Fruit fly (Drosophila melanogaster) whole organism, wandering third instar larva: ENCODE measurements around the gene Ir7f.
A peak's percentile ranks its signal among the peaks of the same experiment; 100 is the strongest.

Experiments
- Abd-B ChIP-seq: fragments of >200 bp; optimal IDR thresholded peaks from 2 replicates; lab custom pipeline; 2017; ENCODE audit warnings: missing biosample characterization, missing genetic modification characterization
- CG32264 ChIP-seq: fragments of 200-800 bp; sonication (Bioruptor generic); optimal IDR thresholded peaks from 2 replicates; lab custom pipeline; 2016; ENCODE audit warnings: missing biosample characterization, missing genetic modification characterization
- CG9705 ChIP-seq: fragments of 200-800 bp; sonication (Bioruptor generic); optimal IDR thresholded peaks from 2 replicates; lab custom pipeline; 2018; ENCODE audit warnings: missing biosample characterization, mild to moderate bottlenecking, missing genetic modification characterization
- CrebA ChIP-seq: fragments of 200-800 bp; sonication (Bioruptor generic); optimal IDR thresholded peaks from 2 replicates; lab custom pipeline; 2016; ENCODE audit warnings: missing biosample characterization, mild to moderate bottlenecking, missing genetic modification characterization, borderline replicate concordance
- Dfd ChIP-seq: fragments of >200 bp; optimal IDR thresholded peaks from 2 replicates; lab custom pipeline; 2017; ENCODE audit warnings: missing biosample characterization, missing genetic modification characterization
- Dif ChIP-seq: fragments of 200-275, 200-300 bp; sonication (Bioruptor generic); optimal IDR thresholded peaks from 2 replicates; lab custom pipeline; 2018; ENCODE audit warnings: missing biosample characterization, missing genetic modification characterization; ENCODE audit not compliant: partially characterized antibody
- GATAd ChIP-seq: sonication (Bioruptor generic); optimal IDR thresholded peaks from 2 replicates; lab custom pipeline; 2016; ENCODE audit warnings: missing biosample characterization, missing genetic modification characterization
- HLH106 ChIP-seq: fragments of 200-800 bp; optimal IDR thresholded peaks from 3 replicates; lab custom pipeline; 2019; ENCODE audit warnings: missing biosample characterization, mild to moderate bottlenecking, missing genetic modification characterization, moderate library complexity
- Hnf4 ChIP-seq: fragments of 200-800 bp; sonication (Bioruptor generic); optimal IDR thresholded peaks from 2 replicates; lab custom pipeline; 2016; ENCODE audit warnings: missing biosample characterization, mild to moderate bottlenecking, missing genetic modification characterization
- Hr78 ChIP-seq: fragments of >200 bp; optimal IDR thresholded peaks from 2 replicates; lab custom pipeline; 2017; ENCODE audit warnings: missing biosample characterization, missing genetic modification characterization
- Hr83 ChIP-seq: fragments of 200-300 bp; sonication (Bioruptor generic); optimal IDR thresholded peaks from 2 replicates; lab custom pipeline; 2016; ENCODE audit warnings: missing biosample characterization, mild to moderate bottlenecking, missing genetic modification characterization, moderate library complexity; ENCODE audit not compliant: poor library complexity, severe bottlenecking
- Jra ChIP-seq: sonication (Bioruptor generic); optimal IDR thresholded peaks from 2 replicates; lab custom pipeline; 2016; ENCODE audit warnings: missing biosample characterization, missing genetic modification characterization
- Mio ChIP-seq: sonication (Bioruptor generic); optimal IDR thresholded peaks from 2 replicates; lab custom pipeline; 2016; ENCODE audit warnings: missing biosample characterization, missing genetic modification characterization
- Myc ChIP-seq: fragments of >200 bp; optimal IDR thresholded peaks from 2 replicates; lab custom pipeline; 2017
- N ChIP-seq: fragments of >200 bp; optimal IDR thresholded peaks from 2 replicates; lab custom pipeline; 2018; ENCODE audit warnings: missing biosample characterization, missing external identifiers, missing genetic modification characterization
- OdsH ChIP-seq: fragments of 200-800 bp; sonication (Bioruptor generic); optimal IDR thresholded peaks from 2 replicates; lab custom pipeline; 2016; ENCODE audit warnings: missing biosample characterization, mild to moderate bottlenecking, missing genetic modification characterization
- Rel ChIP-seq, 2 experiments: fragments of 200-800 bp; sonication (Bioruptor generic) in 1 of 2; optimal IDR thresholded peaks; 2 replicates in 1 of 2; 3 replicates in 1 of 2; lab custom pipeline; 2016 to 2019; ENCODE audit warnings: mild to moderate bottlenecking in 2 of 2, missing biosample characterization in 2 of 2, missing genetic modification characterization in 2 of 2, moderate library complexity in 1 of 2
- Sp1 ChIP-seq: fragments of 200-800 bp; sonication (Bioruptor generic); optimal IDR thresholded peaks from 3 replicates; lab custom pipeline; 2019; ENCODE audit warnings: missing biosample characterization, mild to moderate bottlenecking, missing genetic modification characterization, moderate library complexity
- Vsx2 ChIP-seq: fragments of 200-300, 225-300 bp; sonication (Bioruptor generic); optimal IDR thresholded peaks from 2 replicates; lab custom pipeline; 2018; ENCODE audit warnings: missing biosample characterization, missing genetic modification characterization; ENCODE audit not compliant: partially characterized antibody
- br ChIP-seq: fragments of 200-800 bp; sonication (Bioruptor generic); optimal IDR thresholded peaks from 2 replicates; lab custom pipeline; 2016; ENCODE audit warnings: missing biosample characterization, missing genetic modification characterization
- brk ChIP-seq: fragments of 200-800 bp; sonication (Bioruptor generic); optimal IDR thresholded peaks from 2 replicates; lab custom pipeline; 2016; ENCODE audit warnings: missing biosample characterization, mild to moderate bottlenecking, missing genetic modification characterization
- dl ChIP-seq, 2 experiments: fragments of 175-275, 200-275 bp in 1 of 2; fragments of 200-275 bp in 1 of 2; sonication (Bioruptor generic); optimal IDR thresholded peaks; lab custom pipeline; 2018; ENCODE audit warnings: mild to moderate bottlenecking in 2 of 2, missing biosample characterization in 2 of 2, missing genetic modification characterization in 2 of 2, moderate library complexity in 2 of 2; ENCODE audit not compliant: partially characterized antibody in 2 of 2, insufficient read depth in 1 of 2
- dmrt93B ChIP-seq: fragments of 200-800 bp; sonication (Bioruptor generic); optimal IDR thresholded peaks from 2 replicates; lab custom pipeline; 2018; ENCODE audit warnings: missing biosample characterization, mild to moderate bottlenecking, missing genetic modification characterization
- dsf ChIP-seq: sonication (Bioruptor generic); optimal IDR thresholded peaks from 2 replicates; lab custom pipeline; 2016; ENCODE audit warnings: missing biosample characterization, missing genetic modification characterization, borderline replicate concordance
- ey ChIP-seq: fragments of 200-800 bp; sonication (Bioruptor generic); optimal IDR thresholded peaks from 2 replicates; lab custom pipeline; 2016; ENCODE audit warnings: missing biosample characterization, missing genetic modification characterization
- foxo ChIP-seq, 2 experiments: fragments of 200-800 bp; sonication (Bioruptor generic); optimal IDR thresholded peaks; 2 replicates in 1 of 2; 3 replicates in 1 of 2; lab custom pipeline; 2016 to 2017; ENCODE audit warnings: missing biosample characterization in 2 of 2, missing genetic modification characterization in 2 of 2
- fru ChIP-seq: fragments of 200-800 bp; sonication (Bioruptor generic); optimal IDR thresholded peaks from 3 replicates; lab custom pipeline; 2016; ENCODE audit warnings: missing biosample characterization, mild to moderate bottlenecking, missing genetic modification characterization
- h ChIP-seq: fragments of 200-800 bp; sonication (Bioruptor generic); optimal IDR thresholded peaks from 3 replicates; lab custom pipeline; 2016; ENCODE audit warnings: missing biosample characterization, mild to moderate bottlenecking, missing genetic modification characterization
- jim ChIP-seq: fragments of 175-275, 200-325 bp; sonication (Bioruptor generic); optimal IDR thresholded peaks from 2 replicates; lab custom pipeline; 2016; ENCODE audit warnings: missing biosample characterization, mild to moderate bottlenecking, missing genetic modification characterization
- lola ChIP-seq: fragments of >200 bp; optimal IDR thresholded peaks from 2 replicates; lab custom pipeline; 2017; ENCODE audit warnings: missing biosample characterization, missing genetic modification characterization
- pan ChIP-seq: fragments of >200 bp; optimal IDR thresholded peaks from 2 replicates; lab custom pipeline; 2017
- psq ChIP-seq: fragments of 200-800 bp; sonication (Bioruptor generic); optimal IDR thresholded peaks from 3 replicates; lab custom pipeline; 2017; ENCODE audit warnings: missing biosample characterization, mild to moderate bottlenecking, missing genetic modification characterization, moderate library complexity
- rgr ChIP-seq: fragments of 200-800 bp; sonication (Bioruptor generic); optimal IDR thresholded peaks from 3 replicates; lab custom pipeline; 2016; ENCODE audit warnings: missing biosample characterization, mild to moderate bottlenecking, missing genetic modification characterization
- sage ChIP-seq: fragments of 200-800 bp; sonication (Bioruptor generic); optimal IDR thresholded peaks from 2 replicates; lab custom pipeline; 2016; ENCODE audit warnings: missing biosample characterization, mild to moderate bottlenecking, missing genetic modification characterization
- sv ChIP-seq: fragments of 200-800 bp; sonication (Bioruptor generic); optimal IDR thresholded peaks from 3 replicates; lab custom pipeline; 2016; ENCODE audit warnings: missing biosample characterization, missing genetic modification characterization
- tai ChIP-seq: sonication (Bioruptor generic); optimal IDR thresholded peaks from 2 replicates; lab custom pipeline; 2016; ENCODE audit warnings: missing biosample characterization, missing genetic modification characterization
- usp ChIP-seq: fragments of >200 bp; optimal IDR thresholded peaks from 2 replicates; lab custom pipeline; 2017; ENCODE audit warnings: missing biosample characterization, missing genetic modification characterization
- woc ChIP-seq: sonication (Bioruptor generic); optimal IDR thresholded peaks from 2 replicates; lab custom pipeline; 2016; ENCODE audit warnings: missing biosample characterization, mild to moderate bottlenecking, missing genetic modification characterization

Gene Ir7f

dm6 chrX:7891596-7892538 lies 8.0 kb upstream of the Ir7f start, which contains the start of gene Nek2:
Gene Nek2 (minus strand): TSS chrX:7891646.
- TF ChIP-seq br (no peak), jim (GFP tag; lab: Kevin White, UChicago) (no peak), N (GFP tag; lab: Kevin White, UChicago) (no peak), Dif (GFP tag; lab: Kevin White, UChicago) (no peak), Hr78 (GFP tag; lab: Kevin White, UChicago) (no peak), fru (GFP tag; lab: Kevin White, UChicago) (peak; percentile 15), sage (GFP tag; lab: Kevin White, UChicago) (no peak), Mio (GFP tag; lab: Kevin White, UChicago) (no peak), dl (GFP tag; optimal IDR thresholded peaks at IDR 0.05; lab: Kevin White, UChicago; ENCODE audit: insufficient read depth in 1 of 2, partially characterized antibody in 2 of 2) (peak; percentile 13 to 46), dmrt93B (GFP tag; lab: Kevin White, UChicago) (no peak), woc (peak; percentile 75), h (GFP tag; lab: Kevin White, UChicago) (peak; percentile 24), Myc (peak; percentile 76), Vsx2 (no peak), Jra (GFP tag; lab: Kevin White, UChicago) (no peak), dsf (GFP tag; lab: Kevin White, UChicago) (no peak), brk (GFP tag; lab: Kevin White, UChicago) (no peak), OdsH (peak; percentile 42), Hnf4 (no peak), lola (GFP tag; lab: Kevin White, UChicago) (no peak), rgr (GFP tag; lab: Kevin White, UChicago) (no peak), Sp1 (GFP tag; lab: Kevin White, UChicago) (peak; percentile 49), CG9705 (GFP tag; lab: Kevin White, UChicago) (no peak), pan (lab: Kevin White, UChicago) (no peak), ey (GFP tag; lab: Kevin White, UChicago) (no peak), Dfd (no peak), CG32264 (GFP tag; lab: Kevin White, UChicago) (no peak), Abd-B (GFP tag; lab: Kevin White, UChicago) (no peak), psq (GFP tag; lab: Kevin White, UChicago) (peak; percentile 23), HLH106 (tag; lab: Kevin White, UChicago) (peak; percentile 51), foxo (GFP tag; optimal IDR thresholded peaks at IDR 0.05; lab: Kevin White, UChicago) (peak in 1 of 2 experiments; percentile 37)

DNA sequence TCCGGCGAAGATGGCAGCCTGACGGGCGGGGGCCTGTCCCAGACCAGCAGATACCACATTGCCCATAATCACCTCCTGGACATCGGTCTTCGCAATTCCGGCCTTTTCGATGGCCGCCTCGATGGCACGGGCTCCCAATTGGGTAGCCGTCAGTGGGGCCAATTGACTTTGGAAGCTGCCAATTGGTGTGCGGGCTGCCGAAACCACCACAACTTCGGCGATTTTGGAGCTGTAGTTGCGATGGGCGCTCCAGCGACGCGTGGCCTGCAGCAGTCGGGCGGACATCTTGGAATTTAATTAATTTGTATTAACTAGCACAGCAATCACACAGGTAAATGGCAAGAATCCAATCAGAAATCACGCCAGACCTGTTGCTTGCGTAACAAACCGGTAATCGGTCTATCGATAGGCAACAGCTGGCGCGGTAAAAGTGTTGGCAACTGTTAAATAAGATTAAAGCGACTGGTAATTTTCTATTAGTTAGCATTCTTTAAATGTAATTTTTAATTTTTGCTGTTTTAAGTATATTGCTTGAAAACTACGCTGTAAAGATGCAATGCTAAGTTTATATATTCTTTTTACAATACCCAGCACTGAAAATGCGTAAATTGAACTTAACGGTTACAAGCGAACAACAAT lies 4.7 kb upstream of the Ir7f start, which contains the start of gene Acat1:
Acat1 (minus strand) TSS at position 400 of the 639 bp plus-strand sequence.
- TF ChIP-seq pan (lab: Kevin White, UChicago): no peak
- TF ChIP-seq sv: peak; percentile 34
- TF ChIP-seq usp (GFP tag; lab: Kevin White, UChicago): no peak
- no peak for TF ChIP-seq Hr78 (GFP tag; lab: Kevin White, UChicago)
- TF ChIP-seq Sp1 (GFP tag; lab: Kevin White, UChicago): peak; percentile 53
- no peak for TF ChIP-seq Rel (GFP tag; optimal IDR thresholded peaks at IDR 0.05; lab: Kevin White, UChicago)
- TF ChIP-seq Rel (tag; optimal IDR thresholded peaks at IDR 0.05; lab: Kevin White, UChicago): no peak
- TF ChIP-seq dmrt93B (GFP tag; lab: Kevin White, UChicago): peak; percentile 35
- peak; percentile 91 for TF ChIP-seq Hnf4
- no peak for TF ChIP-seq lola (GFP tag; lab: Kevin White, UChicago)
- TF ChIP-seq Dif (GFP tag; lab: Kevin White, UChicago): no peak
- TF ChIP-seq HLH106 (tag; lab: Kevin White, UChicago): peak; percentile 69
- TF ChIP-seq ey (GFP tag; lab: Kevin White, UChicago): peak; percentile 83
- TF ChIP-seq woc: peak; percentile 58
- TF ChIP-seq h (GFP tag; lab: Kevin White, UChicago): peak; percentile 89
- TF ChIP-seq br: peak; percentile 83
- no peak for TF ChIP-seq jim (GFP tag; lab: Kevin White, UChicago)
- TF ChIP-seq N (GFP tag; lab: Kevin White, UChicago): no peak
- TF ChIP-seq fru (GFP tag; lab: Kevin White, UChicago): peak; percentile 87
- peak; percentile 86 for TF ChIP-seq Jra (GFP tag; lab: Kevin White, UChicago)
- no peak for TF ChIP-seq tai (GFP tag; lab: Kevin White, UChicago)
- TF ChIP-seq CG32264 (GFP tag; lab: Kevin White, UChicago): peak; percentile 59
- TF ChIP-seq CrebA (GFP tag; lab: Kevin White, UChicago): no peak
- TF ChIP-seq rgr (GFP tag; lab: Kevin White, UChicago): peak; percentile 89
- TF ChIP-seq dsf (GFP tag; lab: Kevin White, UChicago): peak; percentile 58
- no peak for TF ChIP-seq Abd-B (GFP tag; lab: Kevin White, UChicago)
- peak; percentile 52 for TF ChIP-seq GATAd (GFP tag; lab: Kevin White, UChicago)
- TF ChIP-seq OdsH: peak; percentile 81
- TF ChIP-seq brk (GFP tag; lab: Kevin White, UChicago): no peak
- TF ChIP-seq psq (GFP tag; lab: Kevin White, UChicago): peak; percentile 80
- no peak for TF ChIP-seq Dfd
- TF ChIP-seq Hr83 (GFP tag; lab: Kevin White, UChicago): peak; percentile 39
- TF ChIP-seq Mio (GFP tag; lab: Kevin White, UChicago): peak; percentile 19
- TF ChIP-seq foxo (GFP tag; optimal IDR thresholded peaks at IDR 0.05; lab: Kevin White, UChicago): peak in 1 of 2 experiments; percentile 90
- no peak for TF ChIP-seq dl (GFP tag; optimal IDR thresholded peaks at IDR 0.05; lab: Kevin White, UChicago; ENCODE audit: insufficient read depth in 1 of 2, partially characterized antibody in 2 of 2)
- TF ChIP-seq Vsx2: no peak
- TF ChIP-seq CG9705 (GFP tag; lab: Kevin White, UChicago): peak; percentile 11
- TF ChIP-seq Myc: no peak
- peak; percentile 77 for TF ChIP-seq sage (GFP tag; lab: Kevin White, UChicago)
- TF ChIP-seq, all 38 proteins: peak for 22
